Worm (Caenorhabditis elegans): ENCODE results near the gene R12B2.3.

The R12B2.3 gene

DNA sequence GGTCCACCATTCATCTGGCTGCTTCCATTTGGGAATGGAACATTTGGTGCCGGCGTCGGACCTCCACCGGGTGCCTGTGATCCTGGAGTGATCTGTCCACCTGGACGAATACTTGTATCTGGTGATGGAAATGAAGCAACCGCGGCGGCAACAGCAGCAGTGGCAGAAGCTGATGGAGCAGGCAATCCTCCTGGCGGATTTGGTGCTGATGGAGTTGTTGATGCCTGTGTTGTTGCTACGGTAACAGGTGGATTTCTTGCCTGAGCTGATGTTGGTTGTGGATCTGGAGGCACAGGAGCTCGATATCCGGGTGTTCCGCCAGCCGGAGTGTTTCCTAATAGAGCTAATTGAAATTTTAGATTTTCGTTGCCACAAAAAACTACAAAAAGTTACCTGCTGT lies 27.1 kb downstream of the R12B2.3 start:
- TF ChIP-seq chd-7 (tag; optimal IDR thresholded peaks at IDR 0.05) (peak; percentile 10), ztf-28 (GFP tag; IDR thresholded peaks at IDR 0.05) (no peak), C17E4.6 (GFP tag; IDR thresholded peaks at IDR 0.05) (no peak), zfh-2 (GFP tag; conservative IDR thresholded peaks at IDR 0.05) (peak; percentile 65), egrh-3 (GFP tag; IDR thresholded peaks at IDR 0.05) (peak; percentile 18; the same call in 1 of the 2 replicates), hsf-1 (GFP tag; IDR thresholded peaks at IDR 0.05) (no peak), F33H1.4 (GFP tag; IDR thresholded peaks at IDR 0.05) (peak; percentile 8; the same call in 1 of the 2 replicates), hmg-20 (GFP tag; IDR thresholded peaks at IDR 0.05) (no peak)

DNA sequence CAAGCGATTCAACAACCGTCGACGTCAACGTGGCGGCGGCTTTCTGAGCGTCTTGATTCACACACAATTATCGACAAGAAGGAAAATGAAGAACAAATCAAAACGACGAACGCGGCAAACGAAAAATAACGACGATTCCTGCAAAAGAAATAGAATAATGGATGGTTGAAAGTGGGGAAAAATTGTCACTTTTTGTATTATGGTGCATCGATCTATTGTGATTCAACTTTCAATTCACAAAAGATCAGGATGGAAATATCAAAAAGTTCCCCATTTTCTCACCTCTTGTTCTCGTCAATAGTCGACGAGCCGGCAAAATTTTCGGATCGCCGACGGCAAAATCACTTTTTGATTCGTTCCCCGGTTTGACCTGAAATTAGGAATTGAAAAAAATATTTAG lies 28.0 kb downstream of the R12B2.3 start, which contains the start of the genes R12B2.13 and mdt-15:
Gene R12B2.13, minus strand, starts transcription at position 101 of the 400 bp plus-strand sequence.
Gene mdt-15, minus strand, starts transcription at position 376 of the 400 bp plus-strand sequence.
- TF ChIP-seq Y53G8AR.9 (GFP tag; conservative IDR thresholded peaks at IDR 0.05) (0 out of 2 replicates have a peak, but pooled peaks have one; percentile 41), hlh-12 (tag; optimal IDR thresholded peaks at IDR 0.05) (no peak), hlh-26 (GFP tag; conservative IDR thresholded peaks at IDR 0.05) (no peak), nhr-27 (tag; optimal IDR thresholded peaks at IDR 0.05) (no peak), pbrm-1 (GFP tag; IDR thresholded peaks at IDR 0.05) (0 out of 2 replicates have a peak, but pooled peaks have one; percentile 26), hmg-1.2 (GFP tag; IDR thresholded peaks at IDR 0.05) (no peak), unc-130 (GFP tag; optimal IDR thresholded peaks at IDR 0.05) (no peak), ccch-3 (GFP tag; optimal IDR thresholded peaks at IDR 0.05) (no peak)

DNA sequence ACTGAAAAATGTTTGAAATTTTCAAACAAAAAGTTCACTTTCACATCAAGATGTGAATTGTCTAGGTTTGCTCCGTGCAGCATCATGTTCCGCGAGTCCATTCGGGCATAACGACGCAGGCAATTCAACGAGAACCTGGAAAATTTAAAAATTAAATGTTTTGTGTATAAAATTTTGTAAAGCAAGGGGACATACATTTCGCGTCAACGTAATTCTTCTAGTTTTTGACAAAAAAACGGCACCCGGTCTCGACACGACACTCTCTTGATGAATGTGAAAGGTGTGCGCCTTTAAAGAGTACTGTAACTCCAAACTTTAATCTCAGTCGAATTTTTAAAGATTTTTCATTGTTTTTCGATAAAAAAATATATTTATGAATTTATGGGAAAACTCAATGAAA lies 28.7 kb downstream of the R12B2.3 start, which contains the start of gene R12B2.6:
Gene R12B2.6, minus strand, starts transcription at position 101 of the 400 bp plus-strand sequence.
- TF ChIP-seq let-526 (GFP tag; IDR thresholded peaks at IDR 0.05) (no peak), lsl-1 (GFP tag; optimal IDR thresholded peaks at IDR 0.05) (peak; percentile 52), let-607 (tag; optimal IDR thresholded peaks at IDR 0.05) (no peak), nhr-27 (tag; optimal IDR thresholded peaks at IDR 0.05) (no peak), sdz-38 (tag; optimal IDR thresholded peaks at IDR 0.05) (no peak), aptf-2 (GFP tag; conservative IDR thresholded peaks at IDR 0.05) (no peak), hsf-1 (GFP tag; IDR thresholded peaks at IDR 0.05) (no peak)

DNA sequence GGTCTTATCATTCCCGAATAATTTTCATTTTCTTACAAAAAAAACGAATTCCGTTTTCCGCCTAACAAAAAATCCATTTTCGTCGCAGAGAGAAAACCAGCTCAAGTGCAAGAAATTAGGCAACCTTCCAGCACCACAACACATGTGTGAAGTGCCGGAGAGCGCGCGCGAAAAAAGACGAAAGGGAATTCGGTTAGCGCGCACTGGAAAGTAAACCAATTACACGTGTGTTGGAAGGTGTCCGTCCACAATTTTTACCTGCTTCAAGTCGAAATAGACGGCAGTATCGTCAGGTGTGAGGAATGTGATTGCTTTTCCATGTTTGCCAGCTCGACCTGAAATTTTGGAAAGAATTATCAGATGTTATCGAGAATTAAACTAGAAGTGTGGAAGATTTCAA lies 29.3 kb downstream of the R12B2.3 start:
- TF ChIP-seq madf-6 (GFP tag; IDR thresholded peaks at IDR 0.05), result peak; percentile 42; the same call in 1 of the 2 replicates
- TF ChIP-seq mel-28 (tag; optimal IDR thresholded peaks at IDR 0.05; ENCODE audit: borderline replicate concordance), result no peak
- no peak for TF ChIP-seq F57A8.1 (GFP tag; optimal IDR thresholded peaks at IDR 0.05)
- peak; percentile 22; the same call in 1 of the 2 replicates for TF ChIP-seq madf-8 (GFP tag; conservative IDR thresholded peaks at IDR 0.05)
- no peak for TF ChIP-seq lin-26 (GFP tag; IDR thresholded peaks at IDR 0.05)
- no peak for TF ChIP-seq ceh-79 (tag; optimal IDR thresholded peaks at IDR 0.05)
- no peak for TF ChIP-seq C17E4.6 (GFP tag; IDR thresholded peaks at IDR 0.05)
- no peak for TF ChIP-seq Y95B8A.8 (GFP tag; IDR thresholded peaks at IDR 0.05)
- TF ChIP-seq F22D6.2 (tag; optimal IDR thresholded peaks at IDR 0.05), result no peak
- no peak for TF ChIP-seq gei-17 (GFP tag; optimal IDR thresholded peaks at IDR 0.05)
- TF ChIP-seq F37B4.10 (GFP tag; IDR thresholded peaks at IDR 0.05), result no peak
- no peak for TF ChIP-seq lin-40 (tag; optimal IDR thresholded peaks at IDR 0.05)
- no peak for TF ChIP-seq lag-1 (GFP tag; IDR thresholded peaks at IDR 0.05)
- TF ChIP-seq efl-1 (GFP tag; optimal IDR thresholded peaks at IDR 0.05), result peak; percentile 50
- no peak for TF ChIP-seq F33H1.4 (GFP tag; IDR thresholded peaks at IDR 0.05)
- TF ChIP-seq rcor-1 (GFP tag; IDR thresholded peaks at IDR 0.05), result no peak
- no peak for TF ChIP-seq unc-130 (GFP tag; optimal IDR thresholded peaks at IDR 0.05)
- TF ChIP-seq akir-1 (GFP tag; optimal IDR thresholded peaks at IDR 0.05), result no peak
- TF ChIP-seq Y67H2A.10 (GFP tag; conservative IDR thresholded peaks at IDR 0.05), result no peak
- no peak for TF ChIP-seq hmg-20 (GFP tag; IDR thresholded peaks at IDR 0.05)
- no peak for TF ChIP-seq tbx-9 (tag; optimal IDR thresholded peaks at IDR 0.05; ENCODE audit: borderline replicate concordance)
- TF ChIP-seq hmg-1.2 (GFP tag; IDR thresholded peaks at IDR 0.05), result no peak
- TF ChIP-seq ama-1 (optimal IDR thresholded peaks at IDR 0.05), result no peak
- no peak for TF ChIP-seq ama-1 (GFP tag; optimal IDR thresholded peaks at IDR 0.05)
- no peak for TF ChIP-seq aptf-2 (GFP tag; conservative IDR thresholded peaks at IDR 0.05)

All from whole organism, young adult.